Worm (Caenorhabditis elegans): Measurements from ENCODE around the gene lact-8.

lact-8 gene

ce11 chrV:11087519-11087998, 5.8 kb downstream of the lact-8 start, which contains the start of gene Y42A5A.1:
Y42A5A.1 (plus strand) TSS chrV:11087948.
- no peak for TF ChIP-seq mep-1 (tag; optimal IDR thresholded peaks at IDR 0.05)
- no peak for TF ChIP-seq nhr-76 (tag; optimal IDR thresholded peaks at IDR 0.05)
- no peak for TF ChIP-seq lsy-2 (tag; optimal IDR thresholded peaks at IDR 0.05)
- no peak for TF ChIP-seq nhr-28 (tag; optimal IDR thresholded peaks at IDR 0.05)
- TF ChIP-seq unc-39 (tag; optimal IDR thresholded peaks at IDR 0.05): no peak
- TF ChIP-seq elt-3 (tag; optimal IDR thresholded peaks at IDR 0.05): no peak
- no peak for TF ChIP-seq sptf-1 (tag; optimal IDR thresholded peaks at IDR 0.05)
- no peak for TF ChIP-seq lin-13 (tag; optimal IDR thresholded peaks at IDR 0.05)
- no peak for TF ChIP-seq tbx-8 (GFP tag; optimal IDR thresholded peaks at IDR 0.05)
- no peak for TF ChIP-seq elt-1 (tag; optimal IDR thresholded peaks at IDR 0.05; ENCODE audit: borderline replicate concordance, insufficient read depth)
- TF ChIP-seq unc-62 (GFP tag; optimal IDR thresholded peaks at IDR 0.05): no peak
- TF ChIP-seq snpc-4 (tag; optimal IDR thresholded peaks at IDR 0.05): no peak
- TF ChIP-seq nhr-2 (tag; optimal IDR thresholded peaks at IDR 0.05): no peak

ce11 chrV:11087119-11087518, 6.3 kb downstream of the lact-8 start:
- no peak for TF ChIP-seq tbx-8 (GFP tag; optimal IDR thresholded peaks at IDR 0.05)
- no peak for TF ChIP-seq zip-8 (tag; optimal IDR thresholded peaks at IDR 0.05)
- TF ChIP-seq snpc-4 (tag; optimal IDR thresholded peaks at IDR 0.05): no peak
- no peak for TF ChIP-seq ceh-83 (GFP tag; optimal IDR thresholded peaks at IDR 0.05)
- no peak for TF ChIP-seq ztf-11 (tag; optimal IDR thresholded peaks at IDR 0.05)
- TF ChIP-seq unc-62 (GFP tag; optimal IDR thresholded peaks at IDR 0.05): no peak
- TF ChIP-seq M03D4.4 (tag; optimal IDR thresholded peaks at IDR 0.05): no peak
- TF ChIP-seq lsy-2 (tag; optimal IDR thresholded peaks at IDR 0.05): no peak
- TF ChIP-seq ces-1 (GFP tag; optimal IDR thresholded peaks at IDR 0.05): no peak
- TF ChIP-seq elt-1 (tag; optimal IDR thresholded peaks at IDR 0.05; ENCODE audit: borderline replicate concordance, insufficient read depth): no peak
- no peak for TF ChIP-seq nhr-12 (tag; optimal IDR thresholded peaks at IDR 0.05)
- TF ChIP-seq ceh-43 (GFP tag; optimal IDR thresholded peaks at IDR 0.05): no peak
- no peak for TF ChIP-seq unc-120 (tag; optimal IDR thresholded peaks at IDR 0.05; ENCODE audit: poor library complexity, severe bottlenecking)
- no peak for TF ChIP-seq lin-13 (tag; optimal IDR thresholded peaks at IDR 0.05)
- no peak for TF ChIP-seq mls-2 (tag; optimal IDR thresholded peaks at IDR 0.05)
- TF ChIP-seq cnd-1 (tag; optimal IDR thresholded peaks at IDR 0.05): no peak

DNA sequence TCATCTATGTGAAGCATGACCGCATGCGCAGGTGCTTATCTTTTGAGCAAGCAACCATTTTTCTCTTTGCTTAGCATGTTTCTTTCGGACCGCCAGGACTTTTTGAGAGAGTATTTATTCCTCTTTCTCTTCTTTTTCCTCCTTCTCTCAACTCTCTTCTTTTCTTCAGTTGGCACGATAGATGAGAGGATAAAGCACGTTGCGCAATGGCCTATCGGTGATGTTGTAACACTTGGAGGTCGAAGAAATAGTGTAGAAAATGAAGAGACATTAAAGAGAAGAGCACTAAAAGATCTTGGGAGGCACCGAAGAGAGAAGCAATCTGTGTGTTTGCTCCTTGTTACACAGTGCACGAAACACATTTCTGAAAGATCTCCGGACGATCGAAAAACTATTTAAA, 9.7 kb downstream of the lact-8 start:
- TF ChIP-seq nhr-76 (tag; optimal IDR thresholded peaks at IDR 0.05) (no peak), M03D4.4 (tag; optimal IDR thresholded peaks at IDR 0.05) (no peak), hlh-1 (tag; optimal IDR thresholded peaks at IDR 0.05) (peak; percentile 85), unc-120 (tag; optimal IDR thresholded peaks at IDR 0.05; ENCODE audit: poor library complexity, severe bottlenecking) (peak; percentile 90), ham-2 (GFP tag; optimal IDR thresholded peaks at IDR 0.05) (peak; percentile 21), mab-5 (tag; optimal IDR thresholded peaks at IDR 0.05) (peak; percentile 74), unc-62 (GFP tag; optimal IDR thresholded peaks at IDR 0.05) (peak; percentile 70), nhr-237 (tag; optimal IDR thresholded peaks at IDR 0.05) (peak; percentile 75), elt-1 (tag; optimal IDR thresholded peaks at IDR 0.05; ENCODE audit: borderline replicate concordance, insufficient read depth) (peak; percentile 24), zip-8 (tag; optimal IDR thresholded peaks at IDR 0.05) (peak; percentile 95), ceh-83 (GFP tag; optimal IDR thresholded peaks at IDR 0.05) (no peak), ceh-39 (tag; optimal IDR thresholded peaks at IDR 0.05) (peak; percentile 26)

DNA sequence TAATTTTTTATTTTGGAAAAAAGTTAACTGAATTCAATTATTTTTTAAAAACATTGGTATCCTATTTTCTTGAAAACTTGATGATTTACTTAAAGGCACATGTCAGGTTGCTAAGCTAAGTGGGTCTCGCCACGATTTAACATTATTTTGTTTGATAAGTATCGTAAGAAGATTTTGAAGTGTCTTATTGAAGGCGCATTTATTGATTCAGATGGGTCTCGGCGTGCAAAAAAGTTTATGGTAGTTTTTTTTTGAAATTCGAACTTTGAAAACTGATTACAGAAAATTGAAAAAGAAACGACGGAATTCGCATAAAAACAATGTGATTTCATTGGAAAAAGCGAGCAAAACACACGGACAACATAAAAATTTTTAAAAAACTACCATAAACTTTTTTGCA, 10.4 kb downstream of the lact-8 start:
- no peak for TF ChIP-seq cnd-1 (tag; optimal IDR thresholded peaks at IDR 0.05)
- no peak for TF ChIP-seq pha-4 (tag; optimal IDR thresholded peaks at IDR 0.05)
- no peak for TF ChIP-seq drap-1 (GFP tag; optimal IDR thresholded peaks at IDR 0.05)
- TF ChIP-seq unc-39 (tag; optimal IDR thresholded peaks at IDR 0.05): no peak
- no peak for TF ChIP-seq hlh-1 (tag; optimal IDR thresholded peaks at IDR 0.05)
- TF ChIP-seq mab-5 (tag; optimal IDR thresholded peaks at IDR 0.05): no peak
- no peak for TF ChIP-seq mep-1 (tag; optimal IDR thresholded peaks at IDR 0.05)
- no peak for TF ChIP-seq nhr-2 (tag; optimal IDR thresholded peaks at IDR 0.05)
- TF ChIP-seq unc-62 (GFP tag; optimal IDR thresholded peaks at IDR 0.05): no peak
- no peak for TF ChIP-seq ztf-11 (tag; optimal IDR thresholded peaks at IDR 0.05)
- no peak for TF ChIP-seq lin-32 (GFP tag; optimal IDR thresholded peaks at IDR 0.05)
- TF ChIP-seq nhr-76 (tag; optimal IDR thresholded peaks at IDR 0.05): no peak

DNA sequence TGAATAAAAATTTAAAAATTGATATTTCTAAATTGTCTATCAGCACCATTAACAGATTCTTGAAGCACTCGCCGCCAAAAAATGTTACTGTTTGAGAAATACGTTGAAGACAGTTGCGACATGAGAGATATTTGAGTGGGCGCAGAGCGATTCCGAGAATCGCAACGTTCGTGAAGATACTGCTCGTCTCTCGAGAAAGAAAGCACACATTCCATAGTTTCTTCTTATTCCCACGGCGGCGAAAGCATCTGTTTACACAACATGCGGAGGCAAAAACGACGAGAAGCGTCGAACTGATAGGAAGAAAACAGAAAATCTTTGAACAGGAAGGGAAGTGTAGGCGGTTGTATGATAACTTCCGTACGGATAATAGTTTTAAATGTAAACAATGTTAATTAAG, 10.9 kb downstream of the lact-8 start:
- peak; percentile 27 for TF ChIP-seq M03D4.4 (tag; optimal IDR thresholded peaks at IDR 0.05)
- TF ChIP-seq tbx-8 (GFP tag; optimal IDR thresholded peaks at IDR 0.05): no peak
- TF ChIP-seq nhr-237 (tag; optimal IDR thresholded peaks at IDR 0.05): peak; percentile 50
- no peak for TF ChIP-seq drap-1 (GFP tag; optimal IDR thresholded peaks at IDR 0.05)
- peak; percentile 76 for TF ChIP-seq hlh-1 (tag; optimal IDR thresholded peaks at IDR 0.05)
- no peak for TF ChIP-seq snpc-4 (tag; optimal IDR thresholded peaks at IDR 0.05)
- peak; percentile 58 for TF ChIP-seq unc-62 (GFP tag; optimal IDR thresholded peaks at IDR 0.05)
- TF ChIP-seq nhr-12 (tag; optimal IDR thresholded peaks at IDR 0.05): no peak
- peak; percentile 90 for TF ChIP-seq unc-120 (tag; optimal IDR thresholded peaks at IDR 0.05; ENCODE audit: poor library complexity, severe bottlenecking)
- peak; percentile 36 for TF ChIP-seq mep-1 (tag; optimal IDR thresholded peaks at IDR 0.05)
- no peak for TF ChIP-seq cnd-1 (tag; optimal IDR thresholded peaks at IDR 0.05)
- peak; percentile 54 for TF ChIP-seq pha-4 (tag; optimal IDR thresholded peaks at IDR 0.05)
- no peak for TF ChIP-seq ceh-39 (tag; optimal IDR thresholded peaks at IDR 0.05)
- TF ChIP-seq lsy-2 (tag; optimal IDR thresholded peaks at IDR 0.05): no peak
